Worm (Caenorhabditis elegans) whole organism, mixed stage, embryonic: ENCODE measurements around the gene R05D3.9.
A peak's percentile ranks its signal among the peaks of the same experiment; 100 is the strongest.

ENCODE experiments used
- M03D4.4 ChIP-seq: sonication (generic microtip); optimal IDR thresholded peaks from 2 replicates; lab custom pipeline; 2017; ENCODE audit warnings: mild to moderate bottlenecking, missing genetic modification characterization, missing compliant biosample characterization
- bed-3 ChIP-seq: fragments of 200-800 bp; sonication (Bioruptor generic); optimal IDR thresholded peaks from 3 replicates; lab custom pipeline; 2018; ENCODE audit warnings: mild to moderate bottlenecking, missing genetic modification characterization, moderate library complexity, missing compliant biosample characterization
- blmp-1 ChIP-seq: fragments of 150-350 bp; optimal IDR thresholded peaks from 2 replicates; lab custom pipeline; 2014; ENCODE audit warnings: missing biosample characterization, missing genetic modification characterization
- ceh-39 ChIP-seq: fragments of 150-350 bp; optimal IDR thresholded peaks from 2 replicates; lab custom pipeline; 2014; ENCODE audit warnings: missing biosample characterization, missing genetic modification characterization
- ceh-43 ChIP-seq: fragments of 200-800 bp; sonication (Bioruptor generic); optimal IDR thresholded peaks from 2 replicates; lab custom pipeline; 2018; ENCODE audit warnings: mild to moderate bottlenecking, missing genetic modification characterization, moderate library complexity, missing compliant biosample characterization
- ceh-83 ChIP-seq: fragments of 200-800 bp; sonication (Bioruptor generic); optimal IDR thresholded peaks from 2 replicates; lab custom pipeline; 2018; ENCODE audit warnings: mild to moderate bottlenecking, missing genetic modification characterization, missing compliant biosample characterization
- ces-1 ChIP-seq: fragments of 150-350 bp; optimal IDR thresholded peaks from 2 replicates; lab custom pipeline; 2014; ENCODE audit warnings: missing biosample characterization, missing genetic modification reagents, missing genetic modification characterization
- cnd-1 ChIP-seq: fragments of 200-800 bp; sonication (Bioruptor generic); optimal IDR thresholded peaks from 2 replicates; lab custom pipeline; 2018; ENCODE audit warnings: mild to moderate bottlenecking, missing genetic modification characterization, missing compliant biosample characterization
- drap-1 ChIP-seq: fragments of 200-800 bp; sonication (Bioruptor generic); optimal IDR thresholded peaks from 3 replicates; lab custom pipeline; 2018; ENCODE audit warnings: mild to moderate bottlenecking, missing genetic modification characterization, missing compliant biosample characterization
- elt-1 ChIP-seq: sonication (generic microtip); optimal IDR thresholded peaks from 2 replicates; lab custom pipeline; 2017; ENCODE audit warnings: missing genetic modification characterization, mild to moderate bottlenecking, missing compliant biosample characterization, antibody characterized with exemption, moderate library complexity, borderline replicate concordance; ENCODE audit not compliant: insufficient read depth
- elt-3 ChIP-seq: fragments of 150-350 bp; optimal IDR thresholded peaks from 2 replicates; lab custom pipeline; 2014; ENCODE audit warnings: missing biosample characterization, missing genetic modification characterization
- flh-1 ChIP-seq: fragments of 200-800 bp; sonication (Bioruptor generic); optimal IDR thresholded peaks from 2 replicates; lab custom pipeline; 2018; ENCODE audit warnings: mild to moderate bottlenecking, missing genetic modification characterization, moderate library complexity, missing compliant biosample characterization
- hlh-1 ChIP-seq: fragments of 150-350 bp; optimal IDR thresholded peaks from 2 replicates; lab custom pipeline; 2014; ENCODE audit warnings: missing biosample characterization, missing genetic modification reagents, missing genetic modification characterization
- lin-13 ChIP-seq: fragments of 150-350 bp; optimal IDR thresholded peaks from 2 replicates; lab custom pipeline; 2014; ENCODE audit warnings: missing biosample characterization, missing genetic modification characterization
- lin-32 ChIP-seq: fragments of 200-800 bp; sonication (Bioruptor generic); optimal IDR thresholded peaks from 2 replicates; lab custom pipeline; 2018; ENCODE audit warnings: mild to moderate bottlenecking, missing genetic modification characterization, missing compliant biosample characterization
- lsy-2 ChIP-seq: fragments of 150-350 bp; optimal IDR thresholded peaks from 2 replicates; lab custom pipeline; 2014; ENCODE audit warnings: missing biosample characterization, missing genetic modification characterization
- mab-5 ChIP-seq: fragments of 150-350 bp; optimal IDR thresholded peaks from 2 replicates; lab custom pipeline; 2014; ENCODE audit warnings: missing biosample characterization, missing genetic modification characterization
- mep-1 ChIP-seq: fragments of 150-350 bp; optimal IDR thresholded peaks from 2 replicates; lab custom pipeline; 2017; ENCODE audit warnings: missing biosample characterization, missing genetic modification reagents, missing genetic modification characterization, inconsistent platforms
- mls-2 ChIP-seq: sonication (generic microtip); optimal IDR thresholded peaks from 2 replicates; lab custom pipeline; 2016; ENCODE audit warnings: mild to moderate bottlenecking, missing genetic modification characterization, moderate library complexity, missing compliant biosample characterization
- nhr-12 ChIP-seq: fragments of 150-350 bp; optimal IDR thresholded peaks from 2 replicates; lab custom pipeline; 2014; ENCODE audit warnings: missing biosample characterization, missing genetic modification characterization
- nhr-2 ChIP-seq: fragments of 150-350 bp; optimal IDR thresholded peaks from 2 replicates; lab custom pipeline; 2014; ENCODE audit warnings: missing biosample characterization, missing genetic modification characterization
- nhr-237 ChIP-seq: fragments of 150-350 bp; optimal IDR thresholded peaks from 2 replicates; lab custom pipeline; 2014; ENCODE audit warnings: missing biosample characterization, missing genetic modification characterization
- nhr-28 ChIP-seq: fragments of 150-350 bp; optimal IDR thresholded peaks from 2 replicates; lab custom pipeline; 2014; ENCODE audit warnings: missing biosample characterization, missing genetic modification characterization
- nhr-76 ChIP-seq: sonication (generic microtip); optimal IDR thresholded peaks from 2 replicates; lab custom pipeline; 2017; ENCODE audit warnings: missing biosample characterization, missing genetic modification characterization
- pha-4 ChIP-seq: fragments of 150-350 bp; optimal IDR thresholded peaks from 2 replicates; lab custom pipeline; 2018; ENCODE audit warnings: missing biosample characterization, missing genetic modification reagents, missing genetic modification characterization
- sem-2 ChIP-seq: fragments of 200-800 bp; sonication (Bioruptor generic); optimal IDR thresholded peaks from 2 replicates; lab custom pipeline; 2018; ENCODE audit warnings: mild to moderate bottlenecking, missing genetic modification characterization, missing compliant biosample characterization
- snpc-4 ChIP-seq: fragments of 150-350 bp; optimal IDR thresholded peaks from 2 replicates; lab custom pipeline; 2014; ENCODE audit warnings: missing biosample characterization, missing genetic modification characterization
- sptf-1 ChIP-seq: sonication (generic microtip); optimal IDR thresholded peaks from 2 replicates; lab custom pipeline; 2017; ENCODE audit warnings: mild to moderate bottlenecking, missing genetic modification characterization, moderate library complexity, missing compliant biosample characterization
- tbx-8 ChIP-seq: fragments of 200-800 bp; sonication (Bioruptor generic); optimal IDR thresholded peaks from 2 replicates; lab custom pipeline; 2018; ENCODE audit warnings: mild to moderate bottlenecking, missing genetic modification characterization, moderate library complexity, missing compliant biosample characterization
- unc-120 ChIP-seq: sonication (generic microtip); optimal IDR thresholded peaks from 2 replicates; lab custom pipeline; 2017; ENCODE audit warnings: missing genetic modification characterization, missing compliant biosample characterization; ENCODE audit not compliant: poor library complexity, severe bottlenecking
- unc-39 ChIP-seq: fragments of 150-350 bp; optimal IDR thresholded peaks from 2 replicates; lab custom pipeline; 2014; ENCODE audit warnings: missing biosample characterization, missing genetic modification characterization
- unc-62 ChIP-seq: fragments of 150-350 bp; optimal IDR thresholded peaks from 2 replicates; lab custom pipeline; 2014; ENCODE audit warnings: missing biosample characterization, missing genetic modification reagents, missing genetic modification characterization
- zip-8 ChIP-seq: fragments of 150-350 bp; optimal IDR thresholded peaks from 2 replicates; lab custom pipeline; 2014; ENCODE audit warnings: missing biosample characterization, missing genetic modification characterization
- ztf-11 ChIP-seq: fragments of 150-350 bp; optimal IDR thresholded peaks from 2 replicates; lab custom pipeline; 2014; ENCODE audit warnings: missing biosample characterization, missing genetic modification characterization

R05D3.9 gene

ce11 chrIII:8369172-8369571 is 653 bp upstream of the R05D3.9 start:
- TF ChIP-seq hlh-1 (tag; lab: Kevin White, UChicago) (no peak), zip-8 (tag; lab: Kevin White, UChicago) (peak; percentile 92)

ce11 chrIII:8363253-8364061 is 5.1 kb downstream of the R05D3.9 start, which contains the start of gene R05D3.3:
R05D3.3 (plus strand) TSS chrIII:8364011.
- TF ChIP-seq hlh-1 (tag; lab: Kevin White, UChicago) (no peak), snpc-4 (no peak), mls-2 (no peak), tbx-8 (GFP tag; lab: Kevin White, UChicago) (no peak), nhr-237 (tag; lab: Kevin White, UChicago) (no peak), nhr-2 (no peak), bed-3 (GFP tag; lab: Kevin White, UChicago) (no peak), nhr-28 (no peak), sptf-1 (tag; lab: Kevin White, UChicago) (no peak), flh-1 (GFP tag; lab: Kevin White, UChicago) (no peak), elt-3 (tag; lab: Kevin White, UChicago) (no peak), unc-39 (tag; lab: Kevin White, UChicago) (no peak), sem-2 (GFP tag; lab: Kevin White, UChicago) (no peak), lin-13 (tag; lab: Kevin White, UChicago) (no peak), mep-1 (tag; lab: Kevin White, UChicago) (no peak), unc-120 (tag; lab: Kevin White, UChicago) (no peak), zip-8 (tag; lab: Kevin White, UChicago) (no peak), ces-1 (GFP tag; lab: Kevin White, UChicago) (no peak), nhr-76 (tag; lab: Kevin White, UChicago) (no peak), ceh-43 (GFP tag; lab: Kevin White, UChicago) (no peak)

- peak; percentile 51 for TF ChIP-seq pha-4 (tag; lab: Kevin White, UChicago)
- TF ChIP-seq mep-1 (tag; lab: Kevin White, UChicago) = peak; percentile 83
- TF ChIP-seq lsy-2 = peak; percentile 96
- peak; percentile 50 for TF ChIP-seq unc-120 (tag; lab: Kevin White, UChicago)
- TF ChIP-seq nhr-12 (tag; lab: Kevin White, UChicago) = peak; percentile 11
- TF ChIP-seq elt-3 (tag; lab: Kevin White, UChicago) = no peak
- peak; percentile 65 for TF ChIP-seq ces-1 (GFP tag; lab: Kevin White, UChicago)
- peak; percentile 51 for TF ChIP-seq unc-62 (GFP tag; lab: Kevin White, UChicago)
- TF ChIP-seq nhr-237 (tag; lab: Kevin White, UChicago) = peak; percentile 75
- TF ChIP-seq nhr-28 = peak; percentile 13
- TF ChIP-seq drap-1 (GFP tag; lab: Kevin White, UChicago) = no peak
- TF ChIP-seq nhr-2 = peak; percentile 23
- no peak for TF ChIP-seq sem-2 (GFP tag; lab: Kevin White, UChicago)
- TF ChIP-seq nhr-76 (tag; lab: Kevin White, UChicago) = no peak
- peak; percentile 43 for TF ChIP-seq hlh-1 (tag; lab: Kevin White, UChicago)
- peak; percentile 59 for TF ChIP-seq ceh-39 (tag; lab: Kevin White, UChicago)
These were observed 10.3 kb downstream of the R05D3.9 start, which contains the start of the genes R05D3.8 and rfp-1 for ce11 chrIII:8358213-8358672. R05D3.8 (minus strand) TSS chrIII:8358327. rfp-1 (plus strand) TSS chrIII:8358622.

DNA sequence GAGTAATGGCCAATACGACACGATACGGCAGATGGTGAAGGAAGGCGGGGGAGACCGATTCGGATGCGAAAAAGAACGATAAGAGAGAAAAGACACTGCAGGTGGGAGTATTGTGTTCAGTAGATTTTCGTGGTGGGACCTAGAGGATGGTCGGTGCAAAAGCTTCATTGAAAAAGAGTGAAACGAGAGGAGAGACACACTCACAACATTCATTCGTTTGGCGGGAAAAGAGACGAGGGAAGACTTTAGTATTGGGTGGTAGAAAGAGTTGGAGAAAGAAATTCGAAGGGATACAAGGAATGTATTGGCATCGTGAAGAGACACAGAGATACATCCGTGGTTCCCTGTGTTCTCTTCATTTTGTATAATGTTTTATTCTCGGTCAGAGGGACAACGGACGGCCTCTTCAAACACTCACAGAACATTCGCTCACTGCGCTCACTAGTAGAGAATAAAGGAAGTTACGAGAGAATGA is 12.1 kb downstream of the R05D3.9 start:
- TF ChIP-seq lin-13 (tag; lab: Kevin White, UChicago) = no peak
- TF ChIP-seq tbx-8 (GFP tag; lab: Kevin White, UChicago) = no peak
- no peak for TF ChIP-seq flh-1 (GFP tag; lab: Kevin White, UChicago)
- no peak for TF ChIP-seq ceh-83 (GFP tag; lab: Kevin White, UChicago)
- peak; percentile 48 for TF ChIP-seq mep-1 (tag; lab: Kevin White, UChicago)
- TF ChIP-seq M03D4.4 (tag; lab: Kevin White, UChicago) = peak; percentile 31
- no peak for TF ChIP-seq ceh-43 (GFP tag; lab: Kevin White, UChicago)
- peak; percentile 33 for TF ChIP-seq pha-4 (tag; lab: Kevin White, UChicago)
- TF ChIP-seq nhr-12 (tag; lab: Kevin White, UChicago) = no peak
- TF ChIP-seq elt-1 (tag; lab: Kevin White, UChicago) = no peak
- no peak for TF ChIP-seq nhr-2
- TF ChIP-seq unc-120 (tag; lab: Kevin White, UChicago) = peak; percentile 64
- TF ChIP-seq hlh-1 (tag; lab: Kevin White, UChicago) = peak; percentile 70
- no peak for TF ChIP-seq bed-3 (GFP tag; lab: Kevin White, UChicago)
- TF ChIP-seq ztf-11 (tag; lab: Kevin White, UChicago) = no peak
- peak; percentile 68 for TF ChIP-seq ces-1 (GFP tag; lab: Kevin White, UChicago)
- TF ChIP-seq snpc-4 = no peak
- no peak for TF ChIP-seq nhr-28
- peak; percentile 35 for TF ChIP-seq lsy-2
- peak; percentile 71 for TF ChIP-seq unc-62 (GFP tag; lab: Kevin White, UChicago)
- TF ChIP-seq mab-5 (tag; lab: Kevin White, UChicago) = no peak
- peak; percentile 28 for TF ChIP-seq nhr-237 (tag; lab: Kevin White, UChicago)
- TF ChIP-seq sem-2 (GFP tag; lab: Kevin White, UChicago) = no peak
- peak; percentile 62 for TF ChIP-seq mls-2
- TF ChIP-seq blmp-1 = no peak
- TF ChIP-seq cnd-1 (tag; lab: Kevin White, UChicago) = peak; percentile 78
- TF ChIP-seq sptf-1 (tag; lab: Kevin White, UChicago) = no peak
- TF ChIP-seq nhr-76 (tag; lab: Kevin White, UChicago) = no peak
- TF ChIP-seq unc-39 (tag; lab: Kevin White, UChicago) = no peak
- TF ChIP-seq lin-32 = peak; percentile 47
- no peak for TF ChIP-seq zip-8 (tag; lab: Kevin White, UChicago)
